Worm (Caenorhabditis elegans): ENCODE measurements around the gene srsx-14.

The srsx-14 gene

ce11 chrIV:5654693-5655092 lies 27.7 kb upstream of the srsx-14 start:
- TF ChIP-seq K12H6.12 (tag; optimal IDR thresholded peaks at IDR 0.05) (no peak), ceh-58 (GFP tag; IDR thresholded peaks at IDR 0.05) (no peak), snpc-3.4 (tag; optimal IDR thresholded peaks at IDR 0.05) (no peak)

ce11 chrIV:5654203-5654602 lies 27.2 kb upstream of the srsx-14 start:
- no peak for TF ChIP-seq ceh-91 (GFP tag; IDR thresholded peaks at IDR 0.05)
- peak; percentile 38 for TF ChIP-seq madf-10 (tag; optimal IDR thresholded peaks at IDR 0.05)
- TF ChIP-seq hlh-12 (tag; optimal IDR thresholded peaks at IDR 0.05) = no peak
- peak; percentile 21 for TF ChIP-seq nhr-90 (tag; optimal IDR thresholded peaks at IDR 0.05)
- 0 out of 2 replicates have a peak, but pooled peaks have one; percentile 41 for TF ChIP-seq Y53G8AR.9 (GFP tag; conservative IDR thresholded peaks at IDR 0.05)
- TF ChIP-seq nhr-80 (tag; optimal IDR thresholded peaks at IDR 0.05) = peak; percentile 92
- TF ChIP-seq pha-4 (tag; optimal IDR thresholded peaks at IDR 0.05) = peak; percentile 65
- TF ChIP-seq atf-7 (tag; optimal IDR thresholded peaks at IDR 0.05) = peak; percentile 38
- TF ChIP-seq mcd-1 (GFP tag; IDR thresholded peaks at IDR 0.05) = 0 out of 2 replicates have a peak, but pooled peaks have one; percentile 6
- peak; percentile 59; the same call in 1 of the 2 replicates for TF ChIP-seq dox-1 (GFP tag; IDR thresholded peaks at IDR 0.05)
- TF ChIP-seq let-526 (GFP tag; IDR thresholded peaks at IDR 0.05) = no peak
- no peak for TF ChIP-seq dpff-1 (tag; optimal IDR thresholded peaks at IDR 0.05)

- TF ChIP-seq lin-26 (GFP tag; IDR thresholded peaks at IDR 0.05) (no peak), Y56A3A.18 (GFP tag; IDR thresholded peaks at IDR 0.05) (peak; percentile 42; the same call in 1 of the 2 replicates)
Measured at ce11 chrIV:5653649-5654048, 26.7 kb upstream of the srsx-14 start, which contains the start of gene clec-178. TSS of gene clec-178 (plus strand) at chrIV:5653949.

ce11 chrIV:5652811-5653483 lies 26.0 kb upstream of the srsx-14 start:
- TF ChIP-seq tbp1 (GFP tag; optimal IDR thresholded peaks at IDR 0.05) (no peak), nhr-80 (tag; optimal IDR thresholded peaks at IDR 0.05) (peak; percentile 43)

- peak; percentile 65 for TF ChIP-seq athp-1 (tag; optimal IDR thresholded peaks at IDR 0.05)
- 0 out of 2 replicates have a peak, but pooled peaks have one; percentile 43 for TF ChIP-seq nfyb-1 (GFP tag; IDR thresholded peaks at IDR 0.05)
- TF ChIP-seq ztf-25 (GFP tag; IDR thresholded peaks at IDR 0.05) = no peak
- peak; percentile 13 for TF ChIP-seq atf-7 (tag; optimal IDR thresholded peaks at IDR 0.05)
- TF ChIP-seq C06A6.2 (GFP tag; conservative IDR thresholded peaks at IDR 0.05) = 0 out of 2 replicates have a peak, but pooled peaks have one; percentile 14
- 0 out of 2 replicates have a peak, but pooled peaks have one; percentile 32 for TF ChIP-seq lin-26 (GFP tag; IDR thresholded peaks at IDR 0.05)
- TF ChIP-seq Y53G8AR.9 (GFP tag; conservative IDR thresholded peaks at IDR 0.05) = peak; percentile 70; the same call in 1 of the 2 replicates
- peak; percentile 81 for TF ChIP-seq repo-1 (tag; optimal IDR thresholded peaks at IDR 0.05)
- TF ChIP-seq attf-6 (GFP tag; IDR thresholded peaks at IDR 0.05) = peak; percentile 30; the same call in 1 of the 2 replicates
- no peak for TF ChIP-seq lag-1 (GFP tag; IDR thresholded peaks at IDR 0.05)
- peak; percentile 57 for TF ChIP-seq snpc-4 (GFP tag; optimal IDR thresholded peaks at IDR 0.05)
- TF ChIP-seq snpc-4 (tag; optimal IDR thresholded peaks at IDR 0.05) = peak in 1 of 4 experiments; percentile 57
- TF ChIP-seq egl-18 (GFP tag; IDR thresholded peaks at IDR 0.05) = no peak
- TF ChIP-seq attf-5 (GFP tag; optimal IDR thresholded peaks at IDR 0.05) = no peak
- peak; percentile 73; the same call in 1 of the 2 replicates for TF ChIP-seq B0336.3 (GFP tag; IDR thresholded peaks at IDR 0.05)
- TF ChIP-seq hrde-1 (tag; optimal IDR thresholded peaks at IDR 0.05; ENCODE audit: borderline replicate concordance) = peak; percentile 39
- TF ChIP-seq Y53F4B.3 (GFP tag; IDR thresholded peaks at IDR 0.05) = peak; percentile 32; the same call in 1 of the 2 replicates
- no peak for TF ChIP-seq aptf-3 (GFP tag; IDR thresholded peaks at IDR 0.05)
- TF ChIP-seq ama-1 (optimal IDR thresholded peaks at IDR 0.05) = no peak
- TF ChIP-seq ama-1 (GFP tag; optimal IDR thresholded peaks at IDR 0.05) = peak in 1 of 2 experiments; percentile 20
Measured at ce11 chrIV:5650761-5651332, 23.9 kb upstream of the srsx-14 start.
